Worm (Caenorhabditis elegans) whole organism, mixed stage, embryonic: Measurements from ENCODE around the gene best-13.
A peak's percentile ranks its signal among the peaks of the same experiment; 100 is the strongest.

Source experiments
- M03D4.4 ChIP-seq: sonication (generic microtip); optimal IDR thresholded peaks from 2 replicates; lab custom pipeline; 2017; ENCODE audit warnings: mild to moderate bottlenecking, missing genetic modification characterization, missing compliant biosample characterization
- blmp-1 ChIP-seq: fragments of 150-350 bp; optimal IDR thresholded peaks from 2 replicates; lab custom pipeline; 2014; ENCODE audit warnings: missing biosample characterization, missing genetic modification characterization
- ceh-43 ChIP-seq: fragments of 200-800 bp; sonication (Bioruptor generic); optimal IDR thresholded peaks from 2 replicates; lab custom pipeline; 2018; ENCODE audit warnings: mild to moderate bottlenecking, missing genetic modification characterization, moderate library complexity, missing compliant biosample characterization
- ceh-83 ChIP-seq: fragments of 200-800 bp; sonication (Bioruptor generic); optimal IDR thresholded peaks from 2 replicates; lab custom pipeline; 2018; ENCODE audit warnings: mild to moderate bottlenecking, missing genetic modification characterization, missing compliant biosample characterization
- ces-1 ChIP-seq: fragments of 150-350 bp; optimal IDR thresholded peaks from 2 replicates; lab custom pipeline; 2014; ENCODE audit warnings: missing biosample characterization, missing genetic modification reagents, missing genetic modification characterization
- cnd-1 ChIP-seq: fragments of 200-800 bp; sonication (Bioruptor generic); optimal IDR thresholded peaks from 2 replicates; lab custom pipeline; 2018; ENCODE audit warnings: mild to moderate bottlenecking, missing genetic modification characterization, missing compliant biosample characterization
- drap-1 ChIP-seq: fragments of 200-800 bp; sonication (Bioruptor generic); optimal IDR thresholded peaks from 3 replicates; lab custom pipeline; 2018; ENCODE audit warnings: mild to moderate bottlenecking, missing genetic modification characterization, missing compliant biosample characterization
- elt-3 ChIP-seq: fragments of 150-350 bp; optimal IDR thresholded peaks from 2 replicates; lab custom pipeline; 2014; ENCODE audit warnings: missing biosample characterization, missing genetic modification characterization
- flh-1 ChIP-seq: fragments of 200-800 bp; sonication (Bioruptor generic); optimal IDR thresholded peaks from 2 replicates; lab custom pipeline; 2018; ENCODE audit warnings: mild to moderate bottlenecking, missing genetic modification characterization, moderate library complexity, missing compliant biosample characterization
- ham-2 ChIP-seq: fragments of 200-800 bp; sonication (Bioruptor generic); optimal IDR thresholded peaks from 2 replicates; lab custom pipeline; 2018; ENCODE audit warnings: mild to moderate bottlenecking, missing genetic modification characterization, missing compliant biosample characterization
- lin-13 ChIP-seq: fragments of 150-350 bp; optimal IDR thresholded peaks from 2 replicates; lab custom pipeline; 2014; ENCODE audit warnings: missing biosample characterization, missing genetic modification characterization
- lin-32 ChIP-seq: fragments of 200-800 bp; sonication (Bioruptor generic); optimal IDR thresholded peaks from 2 replicates; lab custom pipeline; 2018; ENCODE audit warnings: mild to moderate bottlenecking, missing genetic modification characterization, missing compliant biosample characterization
- lsy-2 ChIP-seq: fragments of 150-350 bp; optimal IDR thresholded peaks from 2 replicates; lab custom pipeline; 2014; ENCODE audit warnings: missing biosample characterization, missing genetic modification characterization
- mab-5 ChIP-seq: fragments of 150-350 bp; optimal IDR thresholded peaks from 2 replicates; lab custom pipeline; 2014; ENCODE audit warnings: missing biosample characterization, missing genetic modification characterization
- mep-1 ChIP-seq: fragments of 150-350 bp; optimal IDR thresholded peaks from 2 replicates; lab custom pipeline; 2017; ENCODE audit warnings: missing biosample characterization, missing genetic modification reagents, missing genetic modification characterization, inconsistent platforms
- mls-2 ChIP-seq: sonication (generic microtip); optimal IDR thresholded peaks from 2 replicates; lab custom pipeline; 2016; ENCODE audit warnings: mild to moderate bottlenecking, missing genetic modification characterization, moderate library complexity, missing compliant biosample characterization
- nhr-12 ChIP-seq: fragments of 150-350 bp; optimal IDR thresholded peaks from 2 replicates; lab custom pipeline; 2014; ENCODE audit warnings: missing biosample characterization, missing genetic modification characterization
- nhr-2 ChIP-seq: fragments of 150-350 bp; optimal IDR thresholded peaks from 2 replicates; lab custom pipeline; 2014; ENCODE audit warnings: missing biosample characterization, missing genetic modification characterization
- nhr-237 ChIP-seq: fragments of 150-350 bp; optimal IDR thresholded peaks from 2 replicates; lab custom pipeline; 2014; ENCODE audit warnings: missing biosample characterization, missing genetic modification characterization
- nhr-28 ChIP-seq: fragments of 150-350 bp; optimal IDR thresholded peaks from 2 replicates; lab custom pipeline; 2014; ENCODE audit warnings: missing biosample characterization, missing genetic modification characterization
- pha-4 ChIP-seq: fragments of 150-350 bp; optimal IDR thresholded peaks from 2 replicates; lab custom pipeline; 2018; ENCODE audit warnings: missing biosample characterization, missing genetic modification reagents, missing genetic modification characterization
- sem-2 ChIP-seq: fragments of 200-800 bp; sonication (Bioruptor generic); optimal IDR thresholded peaks from 2 replicates; lab custom pipeline; 2018; ENCODE audit warnings: mild to moderate bottlenecking, missing genetic modification characterization, missing compliant biosample characterization
- snpc-4 ChIP-seq: fragments of 150-350 bp; optimal IDR thresholded peaks from 2 replicates; lab custom pipeline; 2014; ENCODE audit warnings: missing biosample characterization, missing genetic modification characterization
- sptf-1 ChIP-seq: sonication (generic microtip); optimal IDR thresholded peaks from 2 replicates; lab custom pipeline; 2017; ENCODE audit warnings: mild to moderate bottlenecking, missing genetic modification characterization, moderate library complexity, missing compliant biosample characterization
- unc-120 ChIP-seq: sonication (generic microtip); optimal IDR thresholded peaks from 2 replicates; lab custom pipeline; 2017; ENCODE audit warnings: missing genetic modification characterization, missing compliant biosample characterization; ENCODE audit not compliant: poor library complexity, severe bottlenecking
- unc-39 ChIP-seq: fragments of 150-350 bp; optimal IDR thresholded peaks from 2 replicates; lab custom pipeline; 2014; ENCODE audit warnings: missing biosample characterization, missing genetic modification characterization
- unc-62 ChIP-seq: fragments of 150-350 bp; optimal IDR thresholded peaks from 2 replicates; lab custom pipeline; 2014; ENCODE audit warnings: missing biosample characterization, missing genetic modification reagents, missing genetic modification characterization
- zip-8 ChIP-seq: fragments of 150-350 bp; optimal IDR thresholded peaks from 2 replicates; lab custom pipeline; 2014; ENCODE audit warnings: missing biosample characterization, missing genetic modification characterization

The best-13 gene

ce11 chrIV:9916224-9916623 lies 12.5 kb downstream of the best-13 start, which contains the start of gene bed-3:
Gene bed-3, plus strand, starts transcription at chrIV:9916524.
- no peak for TF ChIP-seq snpc-4 (tag; lab: Kevin White, UChicago)
- TF ChIP-seq elt-3 (tag; lab: Kevin White, UChicago) = no peak
- TF ChIP-seq ceh-43 = no peak
- TF ChIP-seq nhr-237 (tag; lab: Kevin White, UChicago) = no peak
- TF ChIP-seq ceh-83 (GFP tag; lab: Kevin White, UChicago) = no peak

DNA sequence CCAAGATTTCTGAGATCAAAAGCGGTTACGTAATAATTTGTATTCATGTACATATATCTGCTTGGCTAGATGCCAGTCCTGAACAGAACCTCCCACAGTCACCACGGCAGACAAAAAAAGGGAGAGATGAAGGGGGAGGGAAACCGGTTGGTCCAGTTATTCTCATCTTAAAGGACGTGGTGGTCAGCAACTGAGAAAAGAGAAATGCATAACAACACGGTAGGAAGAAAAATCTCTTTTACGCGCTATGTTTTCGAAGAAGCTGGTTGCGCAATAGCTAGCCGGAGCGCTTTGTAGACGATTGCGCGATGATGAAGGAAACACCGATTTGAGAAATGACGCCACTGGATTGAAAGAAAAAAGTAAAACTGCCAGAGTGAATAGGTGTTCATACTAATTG lies 14.3 kb downstream of the best-13 start:
- TF ChIP-seq nhr-2 (tag; lab: Kevin White, UChicago) (no peak), nhr-237 (tag; lab: Kevin White, UChicago) (no peak), drap-1 (GFP tag; lab: Kevin White, UChicago) (no peak), ceh-43 (no peak), zip-8 (peak; percentile 78)

DNA sequence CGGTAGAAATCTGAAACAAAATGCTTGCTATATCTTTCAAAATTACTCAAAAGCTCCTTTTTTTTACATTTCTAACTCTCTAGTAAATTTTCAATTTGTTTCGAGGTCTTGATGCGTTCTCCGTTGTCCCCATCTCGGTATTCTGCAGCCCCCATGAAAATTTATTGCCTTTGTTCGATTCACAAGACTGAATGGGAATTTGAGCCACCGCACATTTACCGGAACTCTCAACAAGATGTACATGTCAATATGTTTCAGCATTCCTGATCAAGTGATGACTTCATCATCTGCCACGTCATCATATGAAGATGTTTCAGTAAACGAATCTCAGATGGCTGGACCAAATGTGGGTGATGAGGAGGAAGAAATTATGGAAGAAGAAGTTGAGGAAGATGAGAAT lies 16.7 kb downstream of the best-13 start:
- no peak for TF ChIP-seq ces-1 (GFP tag; lab: Kevin White, UChicago)
- no peak for TF ChIP-seq blmp-1 (tag; lab: Kevin White, UChicago)
- TF ChIP-seq cnd-1 (tag; lab: Kevin White, UChicago) = no peak
- no peak for TF ChIP-seq ham-2 (GFP tag; lab: Kevin White, UChicago)
- no peak for TF ChIP-seq nhr-28 (tag; lab: Kevin White, UChicago)
- no peak for TF ChIP-seq M03D4.4
- no peak for TF ChIP-seq mls-2 (tag; lab: Kevin White, UChicago)
- no peak for TF ChIP-seq flh-1
- TF ChIP-seq unc-120 (tag; lab: Kevin White, UChicago) = no peak
- TF ChIP-seq sem-2 = no peak
- no peak for TF ChIP-seq pha-4 (tag; lab: Kevin White, UChicago)
- TF ChIP-seq lin-32 = no peak
- no peak for TF ChIP-seq drap-1 (GFP tag; lab: Kevin White, UChicago)
- TF ChIP-seq lin-13 (tag; lab: Kevin White, UChicago) = no peak
- no peak for TF ChIP-seq sptf-1
- no peak for TF ChIP-seq nhr-237 (tag; lab: Kevin White, UChicago)
- no peak for TF ChIP-seq mab-5 (tag; lab: Kevin White, UChicago)
- TF ChIP-seq ceh-83 (GFP tag; lab: Kevin White, UChicago) = no peak
- TF ChIP-seq nhr-12 (tag; lab: Kevin White, UChicago) = no peak
- TF ChIP-seq unc-39 = no peak

DNA sequence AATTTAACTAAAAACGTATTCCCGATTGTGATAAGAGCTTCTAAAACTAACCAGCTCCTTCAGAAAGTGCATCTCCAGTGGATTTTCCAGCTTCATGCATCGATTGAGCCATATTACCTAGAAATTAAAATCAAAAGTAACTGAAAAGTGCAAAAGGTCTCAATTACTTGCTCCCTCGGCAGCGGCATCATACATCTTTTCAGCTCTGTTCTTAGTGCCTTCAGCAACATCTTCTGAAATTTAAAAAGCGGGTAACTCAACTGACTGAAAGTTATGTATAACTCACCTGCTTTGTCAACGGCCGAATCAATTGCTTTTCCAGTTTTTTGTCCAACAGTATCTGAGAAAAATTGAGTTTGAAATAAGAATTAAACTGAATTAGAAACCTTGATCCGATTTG lies 20.7 kb downstream of the best-13 start:
- no peak for TF ChIP-seq nhr-2 (tag; lab: Kevin White, UChicago)
- TF ChIP-seq flh-1 = no peak
- TF ChIP-seq nhr-237 (tag; lab: Kevin White, UChicago) = no peak
- no peak for TF ChIP-seq lin-13 (tag; lab: Kevin White, UChicago)
- no peak for TF ChIP-seq unc-39

DNA sequence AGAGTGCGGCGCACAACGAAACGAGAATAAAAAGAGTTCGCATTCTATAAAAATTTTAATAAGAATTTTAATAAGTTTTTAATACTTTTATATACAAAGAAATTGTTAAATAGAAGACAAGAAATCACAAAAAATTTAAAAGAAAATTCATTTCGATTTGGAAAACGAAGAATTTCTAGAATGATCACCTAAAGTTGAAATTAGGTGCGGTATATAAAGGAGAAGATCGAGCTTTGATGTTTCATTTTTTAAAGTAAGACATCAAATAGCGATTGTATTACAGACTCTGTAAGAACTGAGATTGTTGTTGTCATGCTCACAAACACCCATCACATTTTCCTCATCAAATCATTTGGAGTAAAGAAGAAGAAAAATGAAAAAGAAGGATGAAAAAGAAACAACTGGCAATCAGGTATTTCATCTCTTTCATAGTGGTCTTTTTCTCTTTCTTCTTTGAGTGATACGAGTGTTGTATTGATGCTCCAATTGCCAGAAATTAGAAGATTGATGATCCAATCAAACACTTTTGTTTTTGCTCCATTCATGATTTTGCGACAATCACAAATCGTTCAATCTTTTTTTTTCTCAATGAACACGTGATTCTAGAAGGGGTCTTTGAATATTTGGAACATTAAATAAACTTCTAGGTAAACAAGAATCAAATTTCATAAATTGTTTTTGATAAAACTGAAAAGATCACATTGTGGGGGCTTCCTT lies 24.6 kb downstream of the best-13 start, which contains the start of gene dur-1:
TSS of gene dur-1 (minus strand) at position 51 of the 717 bp plus-strand sequence.
- TF ChIP-seq unc-62 (GFP tag; lab: Kevin White, UChicago) (peak; percentile 75), unc-120 (tag; lab: Kevin White, UChicago) (peak; percentile 9), mep-1 (no peak), nhr-237 (tag; lab: Kevin White, UChicago) (no peak), mls-2 (tag; lab: Kevin White, UChicago) (no peak)
- TF ChIP-seq, all 35 proteins: peak for 2

- TF ChIP-seq lsy-2 (tag; lab: Kevin White, UChicago) (peak; percentile 58), blmp-1 (tag; lab: Kevin White, UChicago) (no peak), nhr-237 (tag; lab: Kevin White, UChicago) (peak; percentile 59), nhr-12 (tag; lab: Kevin White, UChicago) (no peak)
These were observed 28.3 kb downstream of the best-13 start, which contains the start of the genes trmt-10A and F25H8.2 for ce11 chrIV:9932055-9932454. Gene trmt-10A, minus strand, starts transcription at chrIV:9932213. Gene F25H8.2, plus strand, starts transcription at chrIV:9932235.
